Worm (Caenorhabditis elegans) whole organism, L2 larva: ENCODE data around the gene F46B3.23.

Source experiments
- C34F6.9 ChIP-seq: fragments of 150-350 bp; optimal IDR thresholded peaks from 2 replicates; lab custom pipeline; 2014; ENCODE audit warnings: missing biosample characterization, missing genetic modification characterization
- F13H6.1 ChIP-seq: sonication (generic microtip); optimal IDR thresholded peaks from 2 replicates; lab custom pipeline; 2016; ENCODE audit warnings: missing genetic modification characterization, missing compliant biosample characterization
- R02D3.7 ChIP-seq: fragments of 150-350 bp; optimal IDR thresholded peaks from 2 replicates; lab custom pipeline; 2014; ENCODE audit warnings: missing biosample characterization, missing genetic modification characterization
- Y55F3AM.14 ChIP-seq: fragments of 200-800 bp; sonication (Bioruptor generic); optimal IDR thresholded peaks from 2 replicates; lab custom pipeline; 2018; ENCODE audit warnings: mild to moderate bottlenecking, missing genetic modification characterization, missing compliant biosample characterization
- alr-1 ChIP-seq: fragments of 150-350 bp; optimal IDR thresholded peaks from 2 replicates; lab custom pipeline; 2014; ENCODE audit warnings: missing biosample characterization, missing genetic modification characterization
- aly-2 ChIP-seq: fragments of 150-350 bp; optimal IDR thresholded peaks from 2 replicates; lab custom pipeline; 2014; ENCODE audit warnings: missing biosample characterization, missing genetic modification characterization
- ama-1 ChIP-seq: fragments of 150-350 bp; optimal IDR thresholded peaks from 2 replicates; lab custom pipeline; 2018; ENCODE audit warnings: inconsistent platforms
- ceh-16 ChIP-seq: fragments of 150-350 bp; optimal IDR thresholded peaks from 2 replicates; lab custom pipeline; 2014; ENCODE audit warnings: missing biosample characterization, missing genetic modification characterization
- ceh-82 ChIP-seq: fragments of 150-350 bp; optimal IDR thresholded peaks from 2 replicates; lab custom pipeline; 2014; ENCODE audit warnings: missing biosample characterization, missing genetic modification characterization
- dmd-4 ChIP-seq: sonication (generic microtip); optimal IDR thresholded peaks from 2 replicates; lab custom pipeline; 2017; ENCODE audit warnings: missing biosample characterization, missing genetic modification characterization
- egl-27 ChIP-seq: sonication (generic microtip); optimal IDR thresholded peaks from 3 replicates; lab custom pipeline; 2017; ENCODE audit warnings: missing biosample characterization, missing genetic modification reagents, missing genetic modification characterization
- elt-1 ChIP-seq: fragments of 150-350 bp; optimal IDR thresholded peaks from 2 replicates; lab custom pipeline; 2014; ENCODE audit warnings: missing biosample characterization, missing genetic modification characterization
- fos-1 ChIP-seq: fragments of 150-350 bp; optimal IDR thresholded peaks from 2 replicates; lab custom pipeline; 2014; ENCODE audit warnings: missing biosample characterization, missing genetic modification characterization
- gmeb-1 ChIP-seq: fragments of 150-350 bp; optimal IDR thresholded peaks from 2 replicates; lab custom pipeline; 2014; ENCODE audit warnings: missing biosample characterization, missing genetic modification characterization
- lin-11 ChIP-seq: fragments of 150-350 bp; sonication (generic microtip); optimal IDR thresholded peaks from 2 replicates; lab custom pipeline; 2014; ENCODE audit warnings: missing biosample characterization, missing genetic modification characterization, inconsistent platforms, mixed read lengths
- lin-13 ChIP-seq: fragments of 150-350 bp; optimal IDR thresholded peaks from 2 replicates; lab custom pipeline; 2014; ENCODE audit warnings: missing biosample characterization, missing genetic modification reagents, missing genetic modification characterization
- lin-39 ChIP-seq: fragments of 150-350 bp; optimal IDR thresholded peaks from 2 replicates; lab custom pipeline; 2014; ENCODE audit warnings: missing biosample characterization, missing genetic modification reagents, missing genetic modification characterization
- lsy-2 ChIP-seq, 2 experiments: fragments of 150-350 bp in 1 of 2; sonication (generic microtip) in 1 of 2; optimal IDR thresholded peaks; 2 replicates each; lab custom pipeline; 2014 to 2017; ENCODE audit warnings: missing biosample characterization in 2 of 2, missing genetic modification characterization in 2 of 2
- mab-5 ChIP-seq: fragments of 150-350 bp; optimal IDR thresholded peaks from 2 replicates; lab custom pipeline; 2014; ENCODE audit warnings: missing biosample characterization, missing genetic modification characterization
- mbf-1 ChIP-seq: sonication (generic microtip); optimal IDR thresholded peaks from 2 replicates; lab custom pipeline; 2017; ENCODE audit warnings: missing biosample characterization, missing genetic modification characterization
- nhr-10 ChIP-seq: sonication (generic microtip); optimal IDR thresholded peaks from 2 replicates; lab custom pipeline; 2017; ENCODE audit warnings: missing biosample characterization, missing genetic modification characterization
- nhr-11 ChIP-seq: fragments of 150-350 bp; optimal IDR thresholded peaks from 2 replicates; lab custom pipeline; 2014; ENCODE audit warnings: missing biosample characterization, missing genetic modification characterization
- nhr-12 ChIP-seq: fragments of 150-350 bp; optimal IDR thresholded peaks from 2 replicates; lab custom pipeline; 2014; ENCODE audit warnings: missing biosample characterization, missing genetic modification characterization
- nhr-129 ChIP-seq: fragments of 150-350 bp; optimal IDR thresholded peaks from 2 replicates; lab custom pipeline; 2014; ENCODE audit warnings: missing biosample characterization, missing genetic modification characterization
- nhr-21 ChIP-seq: fragments of 150-350 bp; optimal IDR thresholded peaks from 2 replicates; lab custom pipeline; 2014; ENCODE audit warnings: missing biosample characterization, missing genetic modification characterization
- nhr-23 ChIP-seq: fragments of 150-350 bp; optimal IDR thresholded peaks from 2 replicates; lab custom pipeline; 2014; ENCODE audit warnings: missing biosample characterization, missing genetic modification reagents, missing genetic modification characterization
- nhr-237 ChIP-seq: fragments of 150-350 bp; optimal IDR thresholded peaks from 2 replicates; lab custom pipeline; 2014; ENCODE audit warnings: missing biosample characterization, missing genetic modification characterization
- nhr-25 ChIP-seq: fragments of 150-350 bp; sonication (generic microtip); optimal IDR thresholded peaks from 3 replicates; lab custom pipeline; 2014; ENCODE audit warnings: missing biosample characterization, missing genetic modification characterization
- nhr-6 ChIP-seq: fragments of 150-350 bp; optimal IDR thresholded peaks from 2 replicates; lab custom pipeline; 2014; ENCODE audit warnings: missing biosample characterization, missing genetic modification characterization
- nhr-77 ChIP-seq: fragments of 150-350 bp; optimal IDR thresholded peaks from 2 replicates; lab custom pipeline; 2014; ENCODE audit warnings: missing biosample characterization, missing genetic modification characterization
- peb-1 ChIP-seq: fragments of 150-350 bp; optimal IDR thresholded peaks from 2 replicates; lab custom pipeline; 2014; ENCODE audit warnings: missing biosample characterization, missing genetic modification characterization
- sem-4 ChIP-seq: fragments of 150-350 bp; optimal IDR thresholded peaks from 2 replicates; lab custom pipeline; 2014; ENCODE audit warnings: missing biosample characterization, missing genetic modification reagents, missing genetic modification characterization
- skn-1 ChIP-seq: sonication (generic microtip); optimal IDR thresholded peaks from 2 replicates; lab custom pipeline; 2017; ENCODE audit warnings: missing biosample characterization, missing genetic modification characterization
- sma-3 ChIP-seq: sonication (generic microtip); optimal IDR thresholded peaks from 2 replicates; lab custom pipeline; 2016; ENCODE audit warnings: missing genetic modification reagents, missing genetic modification characterization, missing compliant biosample characterization
- sma-9 ChIP-seq, 2 experiments: fragments of 150-350 bp in 1 of 2; sonication (generic microtip) in 1 of 2; optimal IDR thresholded peaks; 2 replicates each; lab custom pipeline; 2014 to 2016; ENCODE audit warnings: missing genetic modification characterization in 2 of 2, mild to moderate bottlenecking in 1 of 2, missing biosample characterization in 1 of 2, missing compliant biosample characterization in 1 of 2, missing genetic modification reagents in 1 of 2, moderate library complexity in 1 of 2
- snpc-4 ChIP-seq: fragments of 150-350 bp; optimal IDR thresholded peaks from 2 replicates; lab custom pipeline; 2014; ENCODE audit warnings: missing biosample characterization, missing genetic modification characterization
- unc-39 ChIP-seq: fragments of 150-350 bp; optimal IDR thresholded peaks from 2 replicates; lab custom pipeline; 2014; ENCODE audit warnings: missing biosample characterization, missing genetic modification characterization
- unc-55 ChIP-seq: fragments of 150-350 bp; sonication (generic microtip); optimal IDR thresholded peaks from 3 replicates; lab custom pipeline; 2014; ENCODE audit warnings: missing biosample characterization, missing genetic modification reagents, missing genetic modification characterization
- unc-62 ChIP-seq: fragments of 150-350 bp; optimal IDR thresholded peaks from 2 replicates; lab custom pipeline; 2014; ENCODE audit warnings: missing biosample characterization, missing genetic modification reagents, missing genetic modification characterization
- zag-1 ChIP-seq: fragments of 150-350 bp; optimal IDR thresholded peaks from 2 replicates; lab custom pipeline; 2014; ENCODE audit warnings: missing biosample characterization, missing genetic modification characterization
- ztf-1 ChIP-seq: fragments of 200-800 bp; sonication (Bioruptor generic); conservative IDR thresholded peaks from 2 replicates; pipeline ENCODE4 v1.3.6; 2022; ENCODE audit warnings: missing genetic modification characterization, missing compliant biosample characterization
- ztf-11 ChIP-seq: sonication (generic microtip); optimal IDR thresholded peaks from 2 replicates; lab custom pipeline; 2017; ENCODE audit warnings: missing biosample characterization, missing genetic modification characterization
- ztf-4 ChIP-seq: fragments of 150-350 bp; optimal IDR thresholded peaks from 2 replicates; lab custom pipeline; 2014; ENCODE audit warnings: missing biosample characterization, missing genetic modification characterization

Gene F46B3.23

ce11 chrV:20597076-20597475, 9.4 kb downstream of the F46B3.23 start, which contains the start of gene F46B3.1:
Gene F46B3.1, minus strand, starts transcription at chrV:20597176.
- no peak for TF ChIP-seq nhr-237
- no peak for TF ChIP-seq mab-5 (tag; lab: Kevin White, UChicago)
- TF ChIP-seq unc-55 (GFP tag; lab: Kevin White, UChicago), result no peak
- no peak for TF ChIP-seq egl-27 (tag; lab: Kevin White, UChicago)
- TF ChIP-seq sma-3 (GFP tag; lab: Kevin White, UChicago), result no peak
- TF ChIP-seq nhr-77 (tag; lab: Kevin White, UChicago), result no peak
- no peak for TF ChIP-seq lin-13 (GFP tag; lab: Kevin White, UChicago)
- TF ChIP-seq lsy-2 (tag; optimal IDR thresholded peaks at IDR 0.05; lab: Kevin White, UChicago), result no peak
- no peak for TF ChIP-seq ztf-11 (tag; lab: Kevin White, UChicago)
- no peak for TF ChIP-seq sem-4
- TF ChIP-seq C34F6.9 (tag; lab: Kevin White, UChicago), result no peak
- no peak for TF ChIP-seq snpc-4
- TF ChIP-seq nhr-23, result no peak
- no peak for TF ChIP-seq nhr-129 (tag; lab: Kevin White, UChicago)

- no peak for TF ChIP-seq nhr-129 (tag; lab: Kevin White, UChicago)
- TF ChIP-seq nhr-237, result no peak
- TF ChIP-seq nhr-11, result no peak
- TF ChIP-seq sma-9 (GFP tag; optimal IDR thresholded peaks at IDR 0.05; lab: Kevin White, UChicago), result no peak
- no peak for TF ChIP-seq sma-9 (tag; optimal IDR thresholded peaks at IDR 0.05; lab: Kevin White, UChicago)
- TF ChIP-seq mab-5 (tag; lab: Kevin White, UChicago), result no peak
- no peak for TF ChIP-seq gmeb-1 (tag; lab: Kevin White, UChicago)
- TF ChIP-seq ztf-4 (tag; lab: Kevin White, UChicago), result no peak
- TF ChIP-seq aly-2 (tag; lab: Kevin White, UChicago), result no peak
- no peak for TF ChIP-seq lin-11 (tag; lab: Kevin White, UChicago)
- TF ChIP-seq fos-1 (tag; lab: Kevin White, UChicago), result no peak
- TF ChIP-seq elt-1 (tag; lab: Kevin White, UChicago), result no peak
- TF ChIP-seq zag-1 (tag; lab: Kevin White, UChicago), result no peak
- TF ChIP-seq C34F6.9 (tag; lab: Kevin White, UChicago), result no peak
- no peak for TF ChIP-seq lsy-2 (tag; optimal IDR thresholded peaks at IDR 0.05; lab: Kevin White, UChicago)
- no peak for TF ChIP-seq peb-1 (tag; lab: Kevin White, UChicago)
- no peak for TF ChIP-seq skn-1 (tag; lab: Kevin White, UChicago)
Measured at ce11 chrV:20595653-20596052, 10.9 kb downstream of the F46B3.23 start, which contains the start of gene F26F2.11. Gene F26F2.11, minus strand, starts transcription at chrV:20595753.

- TF ChIP-seq R02D3.7 (tag; lab: Kevin White, UChicago), result no peak
- TF ChIP-seq lin-39 (tag; lab: Kevin White, UChicago), result no peak
- TF ChIP-seq nhr-129 (tag; lab: Kevin White, UChicago), result no peak
- no peak for TF ChIP-seq nhr-237
- TF ChIP-seq ztf-11 (tag; lab: Kevin White, UChicago), result no peak
- TF ChIP-seq ama-1 (lab: Kevin White, UChicago), result no peak
- TF ChIP-seq unc-62 (GFP tag; lab: Kevin White, UChicago), result no peak
- no peak for TF ChIP-seq nhr-6 (tag; lab: Kevin White, UChicago)
- TF ChIP-seq sma-9 (GFP tag; optimal IDR thresholded peaks at IDR 0.05; lab: Kevin White, UChicago), result no peak
- no peak for TF ChIP-seq sma-9 (tag; optimal IDR thresholded peaks at IDR 0.05; lab: Kevin White, UChicago)
- TF ChIP-seq sma-3 (GFP tag; lab: Kevin White, UChicago), result no peak
- TF ChIP-seq alr-1 (tag; lab: Kevin White, UChicago), result no peak
- no peak for TF ChIP-seq nhr-10
- no peak for TF ChIP-seq ztf-4 (tag; lab: Kevin White, UChicago)
- no peak for TF ChIP-seq nhr-25 (tag; lab: Kevin White, UChicago)
- TF ChIP-seq lin-11 (tag; lab: Kevin White, UChicago), result no peak
- TF ChIP-seq peb-1 (tag; lab: Kevin White, UChicago), result no peak
- TF ChIP-seq lin-13 (GFP tag; lab: Kevin White, UChicago), result no peak
Measured at ce11 chrV:20594746-20595145, 11.8 kb downstream of the F46B3.23 start, which contains the start of gene F26F2.10. Gene F26F2.10, minus strand, starts transcription at chrV:20594846.

ce11 chrV:20580511-20581040, 25.9 kb downstream of the F46B3.23 start, which contains the start of gene F26F2.7:
Gene F26F2.7, plus strand, starts transcription at chrV:20580990.
- no peak for TF ChIP-seq ztf-1 (GFP tag; lab: Robert Waterston, UW)
- TF ChIP-seq unc-62 (GFP tag; lab: Kevin White, UChicago), result no peak
- no peak for TF ChIP-seq mbf-1
- no peak for TF ChIP-seq elt-1 (tag; lab: Kevin White, UChicago)
- no peak for TF ChIP-seq Y55F3AM.14 (GFP tag; lab: Kevin White, UChicago)
- no peak for TF ChIP-seq ceh-16
- peak; percentile 29 for TF ChIP-seq dmd-4 (tag; lab: Kevin White, UChicago)
- TF ChIP-seq nhr-25 (tag; lab: Kevin White, UChicago), result no peak
- peak; percentile 85 for TF ChIP-seq lin-13 (GFP tag; lab: Kevin White, UChicago)
- TF ChIP-seq nhr-10, result no peak
- peak; percentile 21 for TF ChIP-seq egl-27 (tag; lab: Kevin White, UChicago)
- TF ChIP-seq sma-9 (GFP tag; optimal IDR thresholded peaks at IDR 0.05; lab: Kevin White, UChicago), result no peak
- no peak for TF ChIP-seq sma-9 (tag; optimal IDR thresholded peaks at IDR 0.05; lab: Kevin White, UChicago)
- TF ChIP-seq sma-3 (GFP tag; lab: Kevin White, UChicago), result peak; percentile 80
- peak; percentile 58 for TF ChIP-seq nhr-21 (tag; lab: Kevin White, UChicago)
- no peak for TF ChIP-seq ama-1 (lab: Kevin White, UChicago)
- peak; percentile 68 for TF ChIP-seq F13H6.1
- no peak for TF ChIP-seq skn-1 (tag; lab: Kevin White, UChicago)
- no peak for TF ChIP-seq ceh-82 (tag; lab: Kevin White, UChicago)
- TF ChIP-seq nhr-12 (tag; lab: Kevin White, UChicago), result no peak
- no peak for TF ChIP-seq alr-1 (tag; lab: Kevin White, UChicago)
- no peak for TF ChIP-seq nhr-23
- TF ChIP-seq unc-39 (tag; lab: Kevin White, UChicago), result no peak
- TF ChIP-seq nhr-6 (tag; lab: Kevin White, UChicago), result no peak
- TF ChIP-seq lin-11 (tag; lab: Kevin White, UChicago), result peak; percentile 75
- no peak for TF ChIP-seq nhr-77 (tag; lab: Kevin White, UChicago)
- TF ChIP-seq unc-55 (GFP tag; lab: Kevin White, UChicago), result peak; percentile 75
- TF ChIP-seq fos-1 (tag; lab: Kevin White, UChicago), result peak; percentile 45
